Fruit fly (Drosophila melanogaster): Measurements from ENCODE around the gene Dmtn.

- TF ChIP-seq pan (optimal IDR thresholded peaks at IDR 0.05): no peak
- TF ChIP-seq CG8478 (optimal IDR thresholded peaks at IDR 0.05): no peak
- no peak for TF ChIP-seq psq (optimal IDR thresholded peaks at IDR 0.05)
- TF ChIP-seq usp (GFP tag; optimal IDR thresholded peaks at IDR 0.05): no peak
- TF ChIP-seq Dll (optimal IDR thresholded peaks at IDR 0.05): no peak
- no peak for TF ChIP-seq EcR (GFP tag; optimal IDR thresholded peaks at IDR 0.05)
Measured at dm6 chr3R:6408467-6408866, 2.8 kb upstream of the Dmtn start.

Measured in whole organism.